Fruit fly (Drosophila melanogaster) whole organism, wandering third instar larva: ENCODE data around the gene Ucp4A.
A peak's percentile ranks its signal among the peaks of the same experiment; 100 is the strongest.

Source experiments
- Abd-B ChIP-seq: fragments of >200 bp; optimal IDR thresholded peaks from 2 replicates; lab custom pipeline; 2017; ENCODE audit warnings: missing biosample characterization, missing genetic modification characterization
- CG32264 ChIP-seq: fragments of 200-800 bp; sonication (Bioruptor generic); optimal IDR thresholded peaks from 2 replicates; lab custom pipeline; 2016; ENCODE audit warnings: missing biosample characterization, missing genetic modification characterization
- CG9705 ChIP-seq: fragments of 200-800 bp; sonication (Bioruptor generic); optimal IDR thresholded peaks from 2 replicates; lab custom pipeline; 2018; ENCODE audit warnings: missing biosample characterization, mild to moderate bottlenecking, missing genetic modification characterization
- CrebA ChIP-seq: fragments of 200-800 bp; sonication (Bioruptor generic); optimal IDR thresholded peaks from 2 replicates; lab custom pipeline; 2016; ENCODE audit warnings: missing biosample characterization, mild to moderate bottlenecking, missing genetic modification characterization, borderline replicate concordance
- Dfd ChIP-seq: fragments of >200 bp; optimal IDR thresholded peaks from 2 replicates; lab custom pipeline; 2017; ENCODE audit warnings: missing biosample characterization, missing genetic modification characterization
- Dif ChIP-seq: fragments of 200-275, 200-300 bp; sonication (Bioruptor generic); optimal IDR thresholded peaks from 2 replicates; lab custom pipeline; 2018; ENCODE audit warnings: missing biosample characterization, missing genetic modification characterization; ENCODE audit not compliant: partially characterized antibody
- GATAd ChIP-seq: sonication (Bioruptor generic); optimal IDR thresholded peaks from 2 replicates; lab custom pipeline; 2016; ENCODE audit warnings: missing biosample characterization, missing genetic modification characterization
- HLH106 ChIP-seq: fragments of 200-800 bp; optimal IDR thresholded peaks from 3 replicates; lab custom pipeline; 2019; ENCODE audit warnings: missing biosample characterization, mild to moderate bottlenecking, missing genetic modification characterization, moderate library complexity
- Hnf4 ChIP-seq: fragments of 200-800 bp; sonication (Bioruptor generic); optimal IDR thresholded peaks from 2 replicates; lab custom pipeline; 2016; ENCODE audit warnings: missing biosample characterization, mild to moderate bottlenecking, missing genetic modification characterization
- Hr78 ChIP-seq: fragments of >200 bp; optimal IDR thresholded peaks from 2 replicates; lab custom pipeline; 2017; ENCODE audit warnings: missing biosample characterization, missing genetic modification characterization
- Hr83 ChIP-seq: fragments of 200-300 bp; sonication (Bioruptor generic); optimal IDR thresholded peaks from 2 replicates; lab custom pipeline; 2016; ENCODE audit warnings: missing biosample characterization, mild to moderate bottlenecking, missing genetic modification characterization, moderate library complexity; ENCODE audit not compliant: poor library complexity, severe bottlenecking
- Jra ChIP-seq: sonication (Bioruptor generic); optimal IDR thresholded peaks from 2 replicates; lab custom pipeline; 2016; ENCODE audit warnings: missing biosample characterization, missing genetic modification characterization
- Mio ChIP-seq: sonication (Bioruptor generic); optimal IDR thresholded peaks from 2 replicates; lab custom pipeline; 2016; ENCODE audit warnings: missing biosample characterization, missing genetic modification characterization
- Myc ChIP-seq: fragments of >200 bp; optimal IDR thresholded peaks from 2 replicates; lab custom pipeline; 2017
- N ChIP-seq: fragments of >200 bp; optimal IDR thresholded peaks from 2 replicates; lab custom pipeline; 2018; ENCODE audit warnings: missing biosample characterization, missing external identifiers, missing genetic modification characterization
- OdsH ChIP-seq: fragments of 200-800 bp; sonication (Bioruptor generic); optimal IDR thresholded peaks from 2 replicates; lab custom pipeline; 2016; ENCODE audit warnings: missing biosample characterization, mild to moderate bottlenecking, missing genetic modification characterization
- Rel ChIP-seq, 2 experiments: fragments of 200-800 bp; sonication (Bioruptor generic) in 1 of 2; optimal IDR thresholded peaks; 2 replicates in 1 of 2; 3 replicates in 1 of 2; lab custom pipeline; 2016 to 2019; ENCODE audit warnings: mild to moderate bottlenecking in 2 of 2, missing biosample characterization in 2 of 2, missing genetic modification characterization in 2 of 2, moderate library complexity in 1 of 2
- Sp1 ChIP-seq: fragments of 200-800 bp; sonication (Bioruptor generic); optimal IDR thresholded peaks from 3 replicates; lab custom pipeline; 2019; ENCODE audit warnings: missing biosample characterization, mild to moderate bottlenecking, missing genetic modification characterization, moderate library complexity
- Vsx2 ChIP-seq: fragments of 200-300, 225-300 bp; sonication (Bioruptor generic); optimal IDR thresholded peaks from 2 replicates; lab custom pipeline; 2018; ENCODE audit warnings: missing biosample characterization, missing genetic modification characterization; ENCODE audit not compliant: partially characterized antibody
- br ChIP-seq: fragments of 200-800 bp; sonication (Bioruptor generic); optimal IDR thresholded peaks from 2 replicates; lab custom pipeline; 2016; ENCODE audit warnings: missing biosample characterization, missing genetic modification characterization
- brk ChIP-seq: fragments of 200-800 bp; sonication (Bioruptor generic); optimal IDR thresholded peaks from 2 replicates; lab custom pipeline; 2016; ENCODE audit warnings: missing biosample characterization, mild to moderate bottlenecking, missing genetic modification characterization
- dl ChIP-seq, 2 experiments: fragments of 175-275, 200-275 bp in 1 of 2; fragments of 200-275 bp in 1 of 2; sonication (Bioruptor generic); optimal IDR thresholded peaks; lab custom pipeline; 2018; ENCODE audit warnings: mild to moderate bottlenecking in 2 of 2, missing biosample characterization in 2 of 2, missing genetic modification characterization in 2 of 2, moderate library complexity in 2 of 2; ENCODE audit not compliant: partially characterized antibody in 2 of 2, insufficient read depth in 1 of 2
- dmrt93B ChIP-seq: fragments of 200-800 bp; sonication (Bioruptor generic); optimal IDR thresholded peaks from 2 replicates; lab custom pipeline; 2018; ENCODE audit warnings: missing biosample characterization, mild to moderate bottlenecking, missing genetic modification characterization
- dsf ChIP-seq: sonication (Bioruptor generic); optimal IDR thresholded peaks from 2 replicates; lab custom pipeline; 2016; ENCODE audit warnings: missing biosample characterization, missing genetic modification characterization, borderline replicate concordance
- ey ChIP-seq: fragments of 200-800 bp; sonication (Bioruptor generic); optimal IDR thresholded peaks from 2 replicates; lab custom pipeline; 2016; ENCODE audit warnings: missing biosample characterization, missing genetic modification characterization
- foxo ChIP-seq, 2 experiments: fragments of 200-800 bp; sonication (Bioruptor generic); optimal IDR thresholded peaks; 2 replicates in 1 of 2; 3 replicates in 1 of 2; lab custom pipeline; 2016 to 2017; ENCODE audit warnings: missing biosample characterization in 2 of 2, missing genetic modification characterization in 2 of 2
- fru ChIP-seq: fragments of 200-800 bp; sonication (Bioruptor generic); optimal IDR thresholded peaks from 3 replicates; lab custom pipeline; 2016; ENCODE audit warnings: missing biosample characterization, mild to moderate bottlenecking, missing genetic modification characterization
- h ChIP-seq: fragments of 200-800 bp; sonication (Bioruptor generic); optimal IDR thresholded peaks from 3 replicates; lab custom pipeline; 2016; ENCODE audit warnings: missing biosample characterization, mild to moderate bottlenecking, missing genetic modification characterization
- jim ChIP-seq: fragments of 175-275, 200-325 bp; sonication (Bioruptor generic); optimal IDR thresholded peaks from 2 replicates; lab custom pipeline; 2016; ENCODE audit warnings: missing biosample characterization, mild to moderate bottlenecking, missing genetic modification characterization
- lola ChIP-seq: fragments of >200 bp; optimal IDR thresholded peaks from 2 replicates; lab custom pipeline; 2017; ENCODE audit warnings: missing biosample characterization, missing genetic modification characterization
- pan ChIP-seq: fragments of >200 bp; optimal IDR thresholded peaks from 2 replicates; lab custom pipeline; 2017
- psq ChIP-seq: fragments of 200-800 bp; sonication (Bioruptor generic); optimal IDR thresholded peaks from 3 replicates; lab custom pipeline; 2017; ENCODE audit warnings: missing biosample characterization, mild to moderate bottlenecking, missing genetic modification characterization, moderate library complexity
- rgr ChIP-seq: fragments of 200-800 bp; sonication (Bioruptor generic); optimal IDR thresholded peaks from 3 replicates; lab custom pipeline; 2016; ENCODE audit warnings: missing biosample characterization, mild to moderate bottlenecking, missing genetic modification characterization
- sage ChIP-seq: fragments of 200-800 bp; sonication (Bioruptor generic); optimal IDR thresholded peaks from 2 replicates; lab custom pipeline; 2016; ENCODE audit warnings: missing biosample characterization, mild to moderate bottlenecking, missing genetic modification characterization
- sv ChIP-seq: fragments of 200-800 bp; sonication (Bioruptor generic); optimal IDR thresholded peaks from 3 replicates; lab custom pipeline; 2016; ENCODE audit warnings: missing biosample characterization, missing genetic modification characterization
- tai ChIP-seq: sonication (Bioruptor generic); optimal IDR thresholded peaks from 2 replicates; lab custom pipeline; 2016; ENCODE audit warnings: missing biosample characterization, missing genetic modification characterization
- usp ChIP-seq: fragments of >200 bp; optimal IDR thresholded peaks from 2 replicates; lab custom pipeline; 2017; ENCODE audit warnings: missing biosample characterization, missing genetic modification characterization
- woc ChIP-seq: sonication (Bioruptor generic); optimal IDR thresholded peaks from 2 replicates; lab custom pipeline; 2016; ENCODE audit warnings: missing biosample characterization, mild to moderate bottlenecking, missing genetic modification characterization

The Ucp4A gene

DNA sequence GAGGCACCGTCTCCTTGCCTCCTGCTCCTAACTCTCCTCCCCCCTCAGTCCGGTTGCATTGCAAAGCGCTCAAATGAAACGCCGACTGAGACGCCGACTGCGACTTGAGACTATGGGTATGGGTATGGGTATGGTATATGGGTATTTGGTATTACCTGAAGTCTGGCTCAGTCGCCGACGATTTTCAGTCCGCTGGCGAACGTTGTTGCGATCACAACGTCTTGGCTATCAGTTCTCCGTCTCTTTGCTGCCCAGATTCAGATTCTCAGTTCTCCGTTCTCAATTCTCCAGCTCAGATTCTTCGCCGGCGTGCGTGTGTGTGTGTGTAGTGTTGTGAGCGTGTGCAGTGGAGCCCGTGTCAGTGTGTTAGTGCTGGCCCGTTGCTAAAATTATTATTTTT is 14.1 kb upstream of the Ucp4A start, which contains the start of gene CG6398:
Gene CG6398 (plus strand): TSS at position 185 of the 400 bp plus-strand sequence.
- TF ChIP-seq sage (GFP tag; lab: Kevin White, UChicago) (no peak), lola (GFP tag; lab: Kevin White, UChicago) (no peak), dsf (GFP tag; lab: Kevin White, UChicago) (no peak), Abd-B (GFP tag; lab: Kevin White, UChicago) (no peak), Vsx2 (GFP tag; lab: Kevin White, UChicago) (peak; percentile 72), Rel (GFP tag; optimal IDR thresholded peaks at IDR 0.05; lab: Kevin White, UChicago) (no peak), Rel (tag; optimal IDR thresholded peaks at IDR 0.05; lab: Kevin White, UChicago) (no peak), tai (GFP tag; lab: Kevin White, UChicago) (no peak), Sp1 (no peak), br (GFP tag; lab: Kevin White, UChicago) (no peak), Dif (GFP tag; lab: Kevin White, UChicago) (peak; percentile 22), N (no peak), rgr (GFP tag; lab: Kevin White, UChicago) (peak; percentile 25), usp (no peak), woc (peak; percentile 30), brk (GFP tag; lab: Kevin White, UChicago) (no peak), HLH106 (no peak), Dfd (no peak), pan (lab: Kevin White, UChicago) (no peak), jim (GFP tag; lab: Kevin White, UChicago) (no peak), Jra (GFP tag; lab: Kevin White, UChicago) (no peak), dmrt93B (GFP tag; lab: Kevin White, UChicago) (no peak), sv (GFP tag; lab: Kevin White, UChicago) (no peak), fru (GFP tag; lab: Kevin White, UChicago) (no peak), Myc (no peak), OdsH (no peak), Hr83 (GFP tag; lab: Kevin White, UChicago) (peak; percentile 3), GATAd (GFP tag; lab: Kevin White, UChicago) (no peak), CG9705 (GFP tag; lab: Kevin White, UChicago) (no peak), Hnf4 (GFP tag; lab: Kevin White, UChicago) (peak; percentile 26), h (no peak), foxo (GFP tag; optimal IDR thresholded peaks at IDR 0.05; lab: Kevin White, UChicago) (no peak), CrebA (no peak), dl (GFP tag; optimal IDR thresholded peaks at IDR 0.05; lab: Kevin White, UChicago; ENCODE audit: insufficient read depth in 1 of 2, partially characterized antibody in 2 of 2) (peak in 1 of 2 experiments; percentile 21), psq (GFP tag; lab: Kevin White, UChicago) (peak; percentile 51), Mio (GFP tag; lab: Kevin White, UChicago) (no peak), Hr78 (GFP tag; lab: Kevin White, UChicago) (no peak), CG32264 (GFP tag; lab: Kevin White, UChicago) (no peak), ey (GFP tag; lab: Kevin White, UChicago) (no peak)

DNA sequence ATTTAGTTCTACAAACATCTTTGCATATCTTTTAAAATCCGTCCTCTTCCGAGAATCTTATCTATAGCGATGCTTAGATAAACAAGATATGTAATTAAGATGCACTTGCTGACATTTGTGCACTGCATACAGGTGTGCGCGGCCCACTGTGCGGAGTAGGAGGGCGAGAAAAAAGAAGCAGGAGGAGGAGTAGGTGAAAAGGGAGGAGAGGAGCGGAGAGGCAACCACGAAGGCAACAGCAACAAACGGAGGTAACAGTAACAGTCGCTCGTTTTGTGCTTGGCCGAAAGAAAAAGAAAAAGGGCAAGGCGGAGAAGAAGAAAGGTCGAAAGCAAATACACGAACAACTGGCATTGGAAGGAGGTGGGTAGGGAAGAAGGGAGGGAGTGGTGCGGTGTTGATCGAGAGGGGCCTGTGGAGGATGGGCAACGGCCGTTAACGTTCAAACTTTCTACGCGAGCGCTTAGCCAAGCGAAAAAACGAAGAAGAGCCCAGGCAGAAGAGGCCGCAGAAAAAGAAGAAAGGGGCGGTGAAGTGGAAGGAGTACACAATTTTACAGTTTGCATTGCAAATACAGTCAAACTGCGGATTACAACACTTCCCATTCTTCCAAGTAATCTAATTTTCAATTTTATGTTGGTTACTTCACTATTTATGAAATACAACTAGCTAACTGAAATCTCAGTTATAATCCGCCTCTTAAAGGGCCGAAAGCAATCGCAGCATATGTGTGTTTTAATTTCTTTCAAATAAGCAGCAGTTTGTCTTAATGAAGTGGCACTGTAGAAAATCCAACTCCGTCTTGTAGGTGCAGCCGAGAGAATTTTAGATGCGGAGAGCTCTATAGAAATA is 12.4 kb upstream of the Ucp4A start:
- TF ChIP-seq foxo (GFP tag; optimal IDR thresholded peaks at IDR 0.05; lab: Kevin White, UChicago) (no peak), psq (GFP tag; lab: Kevin White, UChicago) (peak; percentile 97), Hr78 (GFP tag; lab: Kevin White, UChicago) (no peak), fru (GFP tag; lab: Kevin White, UChicago) (peak; percentile 52), rgr (GFP tag; lab: Kevin White, UChicago) (no peak), lola (GFP tag; lab: Kevin White, UChicago) (no peak), brk (GFP tag; lab: Kevin White, UChicago) (no peak), usp (no peak), HLH106 (no peak), Jra (GFP tag; lab: Kevin White, UChicago) (no peak), tai (GFP tag; lab: Kevin White, UChicago) (no peak), CrebA (no peak), h (no peak), woc (peak; percentile 43), Dif (GFP tag; lab: Kevin White, UChicago) (no peak)
